Fruit fly (Drosophila melanogaster) S2 (cell line): Measurements from ENCODE around the gene e.

Experiments
- CG8478 ChIP-seq: fragments of >200 bp; optimal IDR thresholded peaks from 2 replicates; lab custom pipeline; 2018
- CTCF ChIP-seq, 2 experiments: fragments of >200 bp; optimal IDR thresholded peaks; 2 replicates each; lab custom pipeline; 2018

DNA sequence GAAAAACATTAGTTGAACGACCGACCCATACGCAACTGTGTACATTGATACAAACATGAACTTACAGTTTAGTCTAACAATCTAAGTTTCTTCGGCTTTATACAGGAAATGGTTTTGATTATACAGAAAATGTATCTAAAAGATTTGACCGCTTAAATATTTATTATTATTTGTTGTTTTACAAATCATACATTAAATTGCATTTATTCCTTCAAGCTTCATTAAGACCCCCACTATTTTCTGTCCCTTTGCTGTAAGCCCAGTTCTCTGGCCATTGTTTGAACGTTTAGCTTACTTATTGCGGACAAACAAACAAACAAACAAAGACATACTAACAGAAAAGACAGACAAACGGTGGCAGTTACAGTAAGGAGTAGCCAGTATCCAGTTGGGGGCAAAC, 17.3 kb upstream of the e start:
- no peak for TF ChIP-seq CG8478 (lab: Kevin White, UChicago)
- TF ChIP-seq CTCF (optimal IDR thresholded peaks at IDR 0.05; lab: Kevin White, UChicago) = no peak
